Fruit fly (Drosophila melanogaster): ENCODE data around the gene zfh1.

Gene zfh1

DNA sequence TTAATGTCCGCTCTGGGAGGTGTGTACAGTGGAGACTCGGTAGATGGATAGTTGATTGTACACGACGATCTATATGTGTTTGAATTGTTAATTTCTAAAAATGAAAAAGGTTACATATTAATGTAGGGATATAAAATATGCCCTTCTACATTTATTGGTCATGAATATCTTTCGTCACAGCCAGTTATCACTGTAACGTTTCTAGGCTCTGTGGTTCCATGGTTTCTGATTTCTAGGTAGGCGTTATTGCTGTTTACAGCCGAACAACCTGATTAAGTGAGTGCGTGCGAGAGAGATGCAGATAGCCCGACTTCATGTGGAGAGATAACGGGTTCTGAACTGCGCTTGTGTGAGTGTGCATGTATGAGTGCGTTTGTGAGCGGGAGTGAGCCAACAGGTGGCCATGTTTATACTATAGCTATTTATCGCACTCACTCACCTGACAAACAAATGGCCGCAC is 16.0 kb downstream of the zfh1 start (continued):
- TF ChIP-seq CG18764 (GFP tag; optimal IDR thresholded peaks at IDR 0.05) (peak; percentile 82), insv (GFP tag; optimal IDR thresholded peaks at IDR 0.05) (peak; percentile 10 to 39), aop (GFP tag; IDR thresholded peaks at IDR 0.05) (no peak), Hmr (GFP tag; optimal IDR thresholded peaks at IDR 0.05) (peak; percentile 89), CG9797 (GFP tag; optimal IDR thresholded peaks at IDR 0.05) (peak; percentile 17), NC2β (GFP tag; optimal IDR thresholded peaks at IDR 0.05) (peak; percentile 93), bcd (GFP tag; optimal IDR thresholded peaks at IDR 0.05) (peak; percentile 89), ase (GFP tag; IDR thresholded peaks at IDR 0.05) (peak; percentile 89), CG2199 (GFP tag; IDR thresholded peaks at IDR 0.05) (peak; percentile 92), CG15011 (GFP tag; optimal IDR thresholded peaks at IDR 0.05) (peak; percentile 84), CG32772 (GFP tag; IDR thresholded peaks at IDR 0.05) (peak; percentile 96), CG7271 (tag; optimal IDR thresholded peaks at IDR 0.05) (peak; percentile 82), CG4617 (GFP tag; optimal IDR thresholded peaks at IDR 0.05; ENCODE audit: borderline replicate concordance) (peak; percentile 86), Stat92E (GFP tag; optimal IDR thresholded peaks at IDR 0.05) (peak in 1 of 3 experiments; percentile 77), Lim3 (GFP tag; IDR thresholded peaks at IDR 0.05) (no peak), jumu (GFP tag; optimal IDR thresholded peaks at IDR 0.05) (peak; percentile 96), en (GFP tag; optimal IDR thresholded peaks at IDR 0.05) (peak; percentile 83), Abd-B (GFP tag; optimal IDR thresholded peaks at IDR 0.05) (peak; percentile 95), CG3838 (GFP tag; optimal IDR thresholded peaks at IDR 0.05) (peak; percentile 66), CG11085 (GFP tag; IDR thresholded peaks at IDR 0.05) (peak; percentile 79), knrl (GFP tag; IDR thresholded peaks at IDR 0.05; ENCODE audit: partially characterized antibody) (no peak; the same call in 2 of the 3 replicates), abd-A (tag; optimal IDR thresholded peaks at IDR 0.05) (peak; percentile 85), CG14050 (GFP tag; IDR thresholded peaks at IDR 0.05) (peak; percentile 89), Deaf1 (tag; optimal IDR thresholded peaks at IDR 0.05) (peak; percentile 73), Rfx (GFP tag; IDR thresholded peaks at IDR 0.05) (peak; percentile 96), salm (tag; optimal IDR thresholded peaks at IDR 0.05) (peak; percentile 86), BEAF-32 (GFP tag; optimal IDR thresholded peaks at IDR 0.05) (no peak), Vsx1 (GFP tag; optimal IDR thresholded peaks at IDR 0.05) (peak; percentile 70), her (GFP tag; optimal IDR thresholded peaks at IDR 0.05) (peak; percentile 93), C15 (GFP tag; IDR thresholded peaks at IDR 0.05) (peak; percentile 86; the same call in 2 of the 3 replicates), CG13775 (GFP tag; optimal IDR thresholded peaks at IDR 0.05) (peak; percentile 89), danr (GFP tag; IDR thresholded peaks at IDR 0.05) (peak; percentile 89), CG13894 (tag; optimal IDR thresholded peaks at IDR 0.05) (peak; percentile 81), Doc3 (GFP tag; IDR thresholded peaks at IDR 0.05; ENCODE audit: partially characterized antibody) (no peak), tin (GFP tag; optimal IDR thresholded peaks at IDR 0.05) (peak; percentile 96), al (GFP tag; IDR thresholded peaks at IDR 0.05) (peak; percentile 90), CG17361 (GFP tag; IDR thresholded peaks at IDR 0.05) (peak; percentile 96), Oaz (GFP tag; IDR thresholded peaks at IDR 0.05) (peak; percentile 57), jing (GFP tag; optimal IDR thresholded peaks at IDR 0.05) (peak; percentile 85), Ravus (GFP tag; IDR thresholded peaks at IDR 0.05) (peak; percentile 78), Antp (GFP tag; optimal IDR thresholded peaks at IDR 0.05) (peak; percentile 92), CG10654 (GFP tag; optimal IDR thresholded peaks at IDR 0.05) (peak; percentile 90), CG10267 (tag; optimal IDR thresholded peaks at IDR 0.05) (peak; percentile 87), gro (GFP tag; optimal IDR thresholded peaks at IDR 0.05) (peak; percentile 87), chif (GFP tag; optimal IDR thresholded peaks at IDR 0.05) (peak; percentile 95 to 97), Gsc (GFP tag; IDR thresholded peaks at IDR 0.05) (peak; percentile 92), Dbx (GFP tag; IDR thresholded peaks at IDR 0.05) (peak; percentile 91), CG32767 (GFP tag; IDR thresholded peaks at IDR 0.05) (peak; percentile 91), CG10147 (GFP tag; optimal IDR thresholded peaks at IDR 0.05) (peak; percentile 90), CG5953 (GFP tag; IDR thresholded peaks at IDR 0.05) (peak; percentile 62; the same call in 1 of the 2 replicates), row (GFP tag; IDR thresholded peaks at IDR 0.05) (peak; percentile 98)
